Worm (Caenorhabditis elegans) whole organism, dauer: ENCODE measurements around the gene pmp-3.

Experiments used
- unc-62 ChIP-seq: sonication (generic microtip); optimal IDR thresholded peaks from 2 replicates; lab custom pipeline; 2017; ENCODE audit warnings: missing biosample characterization, missing genetic modification reagents, missing genetic modification characterization

Gene pmp-3

DNA sequence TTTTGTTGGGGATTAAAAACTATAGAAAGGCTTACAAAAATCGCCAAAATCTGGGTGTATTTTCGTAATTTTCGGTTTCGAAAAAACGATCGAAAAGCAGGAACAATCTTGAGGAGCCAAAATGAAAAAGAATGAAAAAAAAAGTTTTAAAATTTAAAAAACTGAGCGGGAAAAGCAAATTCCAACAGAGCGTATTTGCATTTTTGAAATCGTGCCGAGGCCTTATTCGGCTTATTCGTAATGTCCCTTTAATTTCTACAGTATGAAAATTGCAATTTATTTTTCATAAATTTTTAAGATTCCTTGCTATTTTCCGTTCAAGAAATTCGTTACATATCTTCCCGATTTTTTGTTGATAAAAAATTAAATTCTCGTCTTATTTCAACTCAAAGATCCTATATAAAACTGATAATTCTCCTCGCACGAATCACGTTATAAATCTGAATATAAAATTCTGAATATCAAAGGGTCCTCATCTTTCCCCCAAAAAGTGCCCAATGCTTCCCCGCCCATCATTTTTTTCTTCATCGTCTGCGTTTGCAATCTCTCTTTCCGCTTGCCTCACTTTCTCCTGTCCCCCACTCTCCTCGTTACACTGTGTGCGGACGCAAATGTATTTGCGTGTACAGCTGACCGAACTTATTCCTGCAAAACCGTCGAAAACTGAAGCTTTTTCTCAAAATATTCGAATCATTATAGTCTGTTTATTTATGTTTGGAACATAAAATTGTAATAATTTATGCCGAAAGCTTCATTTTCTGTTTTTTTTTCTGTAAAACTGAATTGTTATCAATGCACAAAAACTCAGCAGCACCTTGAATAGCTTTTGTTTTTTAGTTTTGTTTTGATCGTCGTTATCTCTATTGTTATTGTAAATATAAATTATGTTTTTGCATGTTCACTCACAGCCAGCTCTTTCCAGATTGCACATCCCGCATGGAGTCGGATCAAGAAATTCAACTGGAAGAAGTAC lies at the start of gene pmp-3, which contains the start of gene rfc-1:
TSS of gene pmp-3 (plus strand) at position 923 of the 973 bp plus-strand sequence.
TSS of gene rfc-1 (minus strand) at position 163 of the 973 bp plus-strand sequence.
- TF ChIP-seq unc-62 (GFP tag; lab: Kevin White, UChicago), result no peak

- no peak for TF ChIP-seq unc-62 (GFP tag; lab: Kevin White, UChicago)
Observed at ce11 chrV:14597005-14597680, 49.4 kb upstream of the pmp-3 start, which contains the start of gene pes-9. pes-9 (minus strand) TSS chrV:14597034.

- TF ChIP-seq unc-62 (GFP tag; lab: Kevin White, UChicago), result no peak
Observed at ce11 chrV:14597681-14598184, 48.8 kb upstream of the pmp-3 start, which contains the start of gene R11H6.2. R11H6.2 (plus strand) TSS chrV:14598006.

- no peak for TF ChIP-seq unc-62 (GFP tag; lab: Kevin White, UChicago)
Observed at ce11 chrV:14599972-14600371, 46.6 kb upstream of the pmp-3 start, which contains the start of gene glb-22. glb-22 (plus strand) TSS chrV:14600272.

DNA sequence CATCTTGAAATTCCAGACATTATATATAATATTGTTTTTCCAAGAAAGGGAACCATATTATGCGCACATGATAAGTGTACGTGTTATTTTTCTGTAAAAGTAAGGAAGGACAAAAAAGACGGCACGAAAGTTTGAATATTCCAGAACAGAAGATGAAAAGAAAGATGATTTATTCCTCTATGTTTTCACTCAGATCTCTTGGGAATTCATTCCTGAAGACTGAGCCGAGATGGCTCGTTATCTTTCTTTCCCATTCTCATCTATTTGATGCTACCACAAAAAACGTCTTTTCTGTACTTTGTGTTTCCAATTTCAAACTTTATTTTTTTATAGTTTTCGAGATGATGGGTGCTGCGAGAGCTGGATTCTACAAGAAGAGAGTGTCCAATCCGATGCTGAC lies 42.8 kb upstream of the pmp-3 start:
- no peak for TF ChIP-seq unc-62 (GFP tag; lab: Kevin White, UChicago)

- TF ChIP-seq unc-62 (GFP tag; lab: Kevin White, UChicago), result no peak
Observed at ce11 chrV:14609643-14610042, 36.9 kb upstream of the pmp-3 start, which contains the start of gene R11H6.4. R11H6.4 (plus strand) TSS chrV:14609943.

ce11 chrV:14610781-14611180 lies 35.8 kb upstream of the pmp-3 start:
- no peak for TF ChIP-seq unc-62 (GFP tag; lab: Kevin White, UChicago)

DNA sequence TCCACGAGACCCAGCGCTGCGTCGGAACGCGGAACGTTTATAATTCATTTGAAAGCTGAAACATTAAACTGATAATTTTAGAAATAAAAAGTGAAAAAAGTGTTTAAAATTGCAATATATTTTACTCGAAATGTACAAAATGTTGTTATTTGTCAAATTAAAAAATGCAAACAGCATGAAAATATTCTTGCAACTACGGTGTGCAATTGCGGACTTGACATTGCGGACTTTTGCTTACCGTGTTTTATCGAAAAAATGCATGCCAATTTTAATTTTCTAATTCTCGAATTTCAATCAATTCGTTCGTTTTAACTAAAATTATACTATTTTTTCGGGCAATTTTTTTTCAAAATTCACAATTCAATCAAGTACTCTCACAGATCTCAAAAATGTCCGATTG lies 34.4 kb upstream of the pmp-3 start, which contains the start of the genes R11H6.5 and ccnk-1:
TSS of gene R11H6.5 (minus strand) at position 55 of the 400 bp plus-strand sequence.
TSS of gene ccnk-1 (plus strand) at position 381 of the 400 bp plus-strand sequence.
- no peak for TF ChIP-seq unc-62 (GFP tag; lab: Kevin White, UChicago)

- TF ChIP-seq unc-62 (GFP tag; lab: Kevin White, UChicago), result no peak
Observed at ce11 chrV:14614454-14614853, 32.1 kb upstream of the pmp-3 start.

- no peak for TF ChIP-seq unc-62 (GFP tag; lab: Kevin White, UChicago)
Observed at ce11 chrV:14615671-14616070, 30.9 kb upstream of the pmp-3 start.

- TF ChIP-seq unc-62 (GFP tag; lab: Kevin White, UChicago), result no peak
Observed at ce11 chrV:14617711-14618110, 28.8 kb upstream of the pmp-3 start.

DNA sequence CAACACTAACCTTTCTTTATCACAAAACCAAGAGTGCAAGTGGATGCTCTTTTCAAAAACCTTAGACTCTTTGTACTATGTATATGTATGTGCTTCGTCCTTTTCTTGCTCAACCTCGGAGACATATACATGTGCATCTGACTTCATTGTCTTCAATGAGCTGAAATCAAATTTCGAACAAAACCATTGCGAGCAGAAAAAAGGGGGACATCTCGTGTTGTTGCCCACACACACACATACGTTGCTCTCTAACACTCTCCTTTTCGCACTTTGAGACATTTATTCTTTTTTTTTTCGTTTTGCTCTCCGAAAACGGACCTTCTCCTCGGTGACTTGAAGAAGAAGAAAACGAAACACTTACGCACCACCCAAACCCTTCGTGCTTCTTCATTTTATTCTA lies 26.2 kb upstream of the pmp-3 start:
- TF ChIP-seq unc-62 (GFP tag; lab: Kevin White, UChicago), result no peak

- TF ChIP-seq unc-62 (GFP tag; lab: Kevin White, UChicago), result no peak
Observed at ce11 chrV:14620835-14621234, 25.7 kb upstream of the pmp-3 start, which contains the start of gene hot-1. hot-1 (plus strand) TSS chrV:14621135.

DNA sequence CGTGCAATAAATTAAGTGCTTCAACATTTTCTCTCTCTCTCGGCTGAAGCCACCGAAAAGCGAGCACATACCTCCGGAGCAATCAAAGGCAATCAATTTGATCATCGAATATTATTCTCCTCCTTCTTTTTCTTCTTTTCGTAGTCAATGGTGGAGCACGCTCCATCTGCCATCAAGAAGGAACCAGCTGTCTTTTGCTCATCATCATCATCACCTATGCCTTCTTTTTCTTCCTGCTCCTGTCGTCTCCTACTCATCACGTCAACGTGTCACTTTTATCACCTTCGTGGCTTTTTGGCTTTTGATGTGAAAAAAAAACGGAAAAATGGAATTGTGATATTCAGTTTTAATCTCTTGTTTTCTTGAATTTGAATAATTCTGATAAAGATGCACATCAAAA lies 20.9 kb upstream of the pmp-3 start:
- TF ChIP-seq unc-62 (GFP tag; lab: Kevin White, UChicago), result no peak

ce11 chrV:14631588-14631987 lies 15.0 kb upstream of the pmp-3 start, which contains the start of gene F43D2.3:
F43D2.3 (plus strand) TSS chrV:14631888.
- no peak for TF ChIP-seq unc-62 (GFP tag; lab: Kevin White, UChicago)
